Worm (Caenorhabditis elegans) whole organism, mixed stage, embryonic: Measurements from ENCODE around the gene rft-1.

Source experiments
- bed-3 ChIP-seq: fragments of 200-800 bp; sonication (Bioruptor generic); optimal IDR thresholded peaks from 3 replicates; lab custom pipeline; 2018; ENCODE audit warnings: mild to moderate bottlenecking, missing genetic modification characterization, moderate library complexity, missing compliant biosample characterization
- blmp-1 ChIP-seq: fragments of 150-350 bp; optimal IDR thresholded peaks from 2 replicates; lab custom pipeline; 2014; ENCODE audit warnings: missing biosample characterization, missing genetic modification characterization
- ceh-39 ChIP-seq: fragments of 150-350 bp; optimal IDR thresholded peaks from 2 replicates; lab custom pipeline; 2014; ENCODE audit warnings: missing biosample characterization, missing genetic modification characterization
- ceh-83 ChIP-seq: fragments of 200-800 bp; sonication (Bioruptor generic); optimal IDR thresholded peaks from 2 replicates; lab custom pipeline; 2018; ENCODE audit warnings: mild to moderate bottlenecking, missing genetic modification characterization, missing compliant biosample characterization
- ces-1 ChIP-seq: fragments of 150-350 bp; optimal IDR thresholded peaks from 2 replicates; lab custom pipeline; 2014; ENCODE audit warnings: missing biosample characterization, missing genetic modification reagents, missing genetic modification characterization
- cnd-1 ChIP-seq: fragments of 200-800 bp; sonication (Bioruptor generic); optimal IDR thresholded peaks from 2 replicates; lab custom pipeline; 2018; ENCODE audit warnings: mild to moderate bottlenecking, missing genetic modification characterization, missing compliant biosample characterization
- drap-1 ChIP-seq: fragments of 200-800 bp; sonication (Bioruptor generic); optimal IDR thresholded peaks from 3 replicates; lab custom pipeline; 2018; ENCODE audit warnings: mild to moderate bottlenecking, missing genetic modification characterization, missing compliant biosample characterization
- elt-1 ChIP-seq: sonication (generic microtip); optimal IDR thresholded peaks from 2 replicates; lab custom pipeline; 2017; ENCODE audit warnings: missing genetic modification characterization, mild to moderate bottlenecking, missing compliant biosample characterization, antibody characterized with exemption, moderate library complexity, borderline replicate concordance; ENCODE audit not compliant: insufficient read depth
- elt-3 ChIP-seq: fragments of 150-350 bp; optimal IDR thresholded peaks from 2 replicates; lab custom pipeline; 2014; ENCODE audit warnings: missing biosample characterization, missing genetic modification characterization
- flh-1 ChIP-seq: fragments of 200-800 bp; sonication (Bioruptor generic); optimal IDR thresholded peaks from 2 replicates; lab custom pipeline; 2018; ENCODE audit warnings: mild to moderate bottlenecking, missing genetic modification characterization, moderate library complexity, missing compliant biosample characterization
- ham-2 ChIP-seq: fragments of 200-800 bp; sonication (Bioruptor generic); optimal IDR thresholded peaks from 2 replicates; lab custom pipeline; 2018; ENCODE audit warnings: mild to moderate bottlenecking, missing genetic modification characterization, missing compliant biosample characterization
- hlh-1 ChIP-seq: fragments of 150-350 bp; optimal IDR thresholded peaks from 2 replicates; lab custom pipeline; 2014; ENCODE audit warnings: missing biosample characterization, missing genetic modification reagents, missing genetic modification characterization
- lin-13 ChIP-seq: fragments of 150-350 bp; optimal IDR thresholded peaks from 2 replicates; lab custom pipeline; 2014; ENCODE audit warnings: missing biosample characterization, missing genetic modification characterization
- lin-32 ChIP-seq: fragments of 200-800 bp; sonication (Bioruptor generic); optimal IDR thresholded peaks from 2 replicates; lab custom pipeline; 2018; ENCODE audit warnings: mild to moderate bottlenecking, missing genetic modification characterization, missing compliant biosample characterization
- lsy-2 ChIP-seq: fragments of 150-350 bp; optimal IDR thresholded peaks from 2 replicates; lab custom pipeline; 2014; ENCODE audit warnings: missing biosample characterization, missing genetic modification characterization
- mab-5 ChIP-seq: fragments of 150-350 bp; optimal IDR thresholded peaks from 2 replicates; lab custom pipeline; 2014; ENCODE audit warnings: missing biosample characterization, missing genetic modification characterization
- mep-1 ChIP-seq: fragments of 150-350 bp; optimal IDR thresholded peaks from 2 replicates; lab custom pipeline; 2017; ENCODE audit warnings: missing biosample characterization, missing genetic modification reagents, missing genetic modification characterization, inconsistent platforms
- mls-2 ChIP-seq: sonication (generic microtip); optimal IDR thresholded peaks from 2 replicates; lab custom pipeline; 2016; ENCODE audit warnings: mild to moderate bottlenecking, missing genetic modification characterization, moderate library complexity, missing compliant biosample characterization
- nhr-12 ChIP-seq: fragments of 150-350 bp; optimal IDR thresholded peaks from 2 replicates; lab custom pipeline; 2014; ENCODE audit warnings: missing biosample characterization, missing genetic modification characterization
- nhr-2 ChIP-seq: fragments of 150-350 bp; optimal IDR thresholded peaks from 2 replicates; lab custom pipeline; 2014; ENCODE audit warnings: missing biosample characterization, missing genetic modification characterization
- nhr-237 ChIP-seq: fragments of 150-350 bp; optimal IDR thresholded peaks from 2 replicates; lab custom pipeline; 2014; ENCODE audit warnings: missing biosample characterization, missing genetic modification characterization
- nhr-28 ChIP-seq: fragments of 150-350 bp; optimal IDR thresholded peaks from 2 replicates; lab custom pipeline; 2014; ENCODE audit warnings: missing biosample characterization, missing genetic modification characterization
- nhr-76 ChIP-seq: sonication (generic microtip); optimal IDR thresholded peaks from 2 replicates; lab custom pipeline; 2017; ENCODE audit warnings: missing biosample characterization, missing genetic modification characterization
- pha-4 ChIP-seq: fragments of 150-350 bp; optimal IDR thresholded peaks from 2 replicates; lab custom pipeline; 2018; ENCODE audit warnings: missing biosample characterization, missing genetic modification reagents, missing genetic modification characterization
- sem-2 ChIP-seq: fragments of 200-800 bp; sonication (Bioruptor generic); optimal IDR thresholded peaks from 2 replicates; lab custom pipeline; 2018; ENCODE audit warnings: mild to moderate bottlenecking, missing genetic modification characterization, missing compliant biosample characterization
- snpc-4 ChIP-seq: fragments of 150-350 bp; optimal IDR thresholded peaks from 2 replicates; lab custom pipeline; 2014; ENCODE audit warnings: missing biosample characterization, missing genetic modification characterization
- sptf-1 ChIP-seq: sonication (generic microtip); optimal IDR thresholded peaks from 2 replicates; lab custom pipeline; 2017; ENCODE audit warnings: mild to moderate bottlenecking, missing genetic modification characterization, moderate library complexity, missing compliant biosample characterization
- tbx-8 ChIP-seq: fragments of 200-800 bp; sonication (Bioruptor generic); optimal IDR thresholded peaks from 2 replicates; lab custom pipeline; 2018; ENCODE audit warnings: mild to moderate bottlenecking, missing genetic modification characterization, moderate library complexity, missing compliant biosample characterization
- unc-120 ChIP-seq: sonication (generic microtip); optimal IDR thresholded peaks from 2 replicates; lab custom pipeline; 2017; ENCODE audit warnings: missing genetic modification characterization, missing compliant biosample characterization; ENCODE audit not compliant: poor library complexity, severe bottlenecking
- unc-39 ChIP-seq: fragments of 150-350 bp; optimal IDR thresholded peaks from 2 replicates; lab custom pipeline; 2014; ENCODE audit warnings: missing biosample characterization, missing genetic modification characterization
- unc-62 ChIP-seq: fragments of 150-350 bp; optimal IDR thresholded peaks from 2 replicates; lab custom pipeline; 2014; ENCODE audit warnings: missing biosample characterization, missing genetic modification reagents, missing genetic modification characterization
- zip-8 ChIP-seq: fragments of 150-350 bp; optimal IDR thresholded peaks from 2 replicates; lab custom pipeline; 2014; ENCODE audit warnings: missing biosample characterization, missing genetic modification characterization

The rft-1 gene

ce11 chrV:4418116-4418515, 24.9 kb downstream of the rft-1 start, which contains the start of gene Y47D7A.6:
Gene Y47D7A.6 (minus strand): TSS chrV:4418216.
- TF ChIP-seq mls-2 (tag; lab: Kevin White, UChicago) (no peak), flh-1 (no peak), nhr-76 (no peak), mep-1 (tag; lab: Kevin White, UChicago) (no peak), lin-13 (tag; lab: Kevin White, UChicago) (no peak), unc-120 (tag; lab: Kevin White, UChicago) (no peak), ceh-39 (no peak), nhr-28 (tag; lab: Kevin White, UChicago) (no peak), pha-4 (tag; lab: Kevin White, UChicago) (no peak), nhr-2 (tag; lab: Kevin White, UChicago) (no peak), lin-32 (GFP tag; lab: Kevin White, UChicago) (no peak), sem-2 (no peak)
- TF ChIP-seq, all 35 proteins: peak for 0

- TF ChIP-seq unc-62 (GFP tag; lab: Kevin White, UChicago) (no peak), ces-1 (GFP tag; lab: Kevin White, UChicago) (no peak), nhr-237 (tag; lab: Kevin White, UChicago) (no peak), mab-5 (no peak), nhr-12 (tag; lab: Kevin White, UChicago) (no peak), cnd-1 (no peak), mep-1 (tag; lab: Kevin White, UChicago) (no peak), flh-1 (no peak), lin-13 (tag; lab: Kevin White, UChicago) (no peak), blmp-1 (tag; lab: Kevin White, UChicago) (no peak), hlh-1 (no peak), nhr-2 (tag; lab: Kevin White, UChicago) (no peak), zip-8 (no peak)
These were observed 26.3 kb downstream of the rft-1 start, which contains the start of gene Y47D7A.18 for ce11 chrV:4416710-4417109. Gene Y47D7A.18 (minus strand): TSS chrV:4416810.

- TF ChIP-seq sem-2 (no peak), pha-4 (tag; lab: Kevin White, UChicago) (no peak), zip-8 (peak; percentile 48)
- TF ChIP-seq, all 35 proteins: peak for 1
These were observed 28.4 kb downstream of the rft-1 start, which contains the start of gene grl-5 for ce11 chrV:4414613-4415071. Gene grl-5 (minus strand): TSS chrV:4414663.

ce11 chrV:4411714-4412113, 31.3 kb downstream of the rft-1 start, which contains the start of gene Y47D7A.17:
Gene Y47D7A.17 (minus strand): TSS chrV:4411814.
- TF ChIP-seq zip-8 (no peak), unc-62 (GFP tag; lab: Kevin White, UChicago) (no peak), ceh-83 (no peak), pha-4 (tag; lab: Kevin White, UChicago) (no peak), hlh-1 (no peak), ceh-39 (no peak), snpc-4 (tag; lab: Kevin White, UChicago) (no peak), mab-5 (no peak), bed-3 (GFP tag; lab: Kevin White, UChicago) (no peak), unc-39 (no peak), sptf-1 (tag; lab: Kevin White, UChicago) (no peak), blmp-1 (tag; lab: Kevin White, UChicago) (no peak), ham-2 (GFP tag; lab: Kevin White, UChicago) (no peak), tbx-8 (GFP tag; lab: Kevin White, UChicago) (no peak), nhr-237 (tag; lab: Kevin White, UChicago) (no peak), lsy-2 (tag; lab: Kevin White, UChicago) (no peak), elt-3 (tag; lab: Kevin White, UChicago) (no peak), nhr-12 (tag; lab: Kevin White, UChicago) (no peak)

ce11 chrV:4410643-4411042, 32.4 kb downstream of the rft-1 start, which contains the start of gene Y47D7A.3:
Gene Y47D7A.3 (plus strand): TSS chrV:4410943.
- no peak for TF ChIP-seq mep-1 (tag; lab: Kevin White, UChicago)
- no peak for TF ChIP-seq elt-3 (tag; lab: Kevin White, UChicago)
- TF ChIP-seq zip-8, result no peak
- no peak for TF ChIP-seq drap-1
- no peak for TF ChIP-seq elt-1 (tag; lab: Kevin White, UChicago)
- no peak for TF ChIP-seq bed-3 (GFP tag; lab: Kevin White, UChicago)
- no peak for TF ChIP-seq sptf-1 (tag; lab: Kevin White, UChicago)
- TF ChIP-seq nhr-2 (tag; lab: Kevin White, UChicago), result no peak
